Fruit fly (Drosophila melanogaster) whole organism, embryonic: Measurements from ENCODE around the gene CBP.
A peak's percentile ranks its signal among the peaks of the same experiment; 100 is the strongest.

Experiments
- Ada2b ChIP-seq: fragments of 200-800 bp; sonication (Bioruptor generic); IDR thresholded peaks from 2 replicates; pipeline ENCODE4 v1.3.6; 2022; ENCODE audit warnings: missing biosample characterization, missing genetic modification characterization
- Atf3 ChIP-seq: fragments of 200-800 bp; sonication (Bioruptor generic); optimal IDR thresholded peaks from 3 replicates; lab custom pipeline; 2016; ENCODE audit warnings: missing biosample characterization, missing genetic modification characterization
- B-H2 ChIP-seq: fragments of 200-800 bp; sonication (Bioruptor generic); optimal IDR thresholded peaks from 2 replicates; lab custom pipeline; 2018; ENCODE audit warnings: missing biosample characterization, mild to moderate bottlenecking, missing genetic modification characterization
- Bteb2 ChIP-seq: fragments of 200-800 bp; sonication (Bioruptor generic); optimal IDR thresholded peaks from 2 replicates; lab custom pipeline; 2016; ENCODE audit warnings: missing biosample characterization, missing genetic modification characterization
- CG10209 ChIP-seq: fragments of 200-800 bp; sonication (Bioruptor generic); optimal IDR thresholded peaks from 3 replicates; lab custom pipeline; 2017; ENCODE audit warnings: missing biosample characterization, mild to moderate bottlenecking, missing genetic modification characterization, missing genetic modification reagents
- CG11695 ChIP-seq: fragments of 200-800 bp; sonication (Bioruptor generic); IDR thresholded peaks from 3 replicates; pipeline ENCODE4 v1.3.6; 2022; ENCODE audit warnings: missing biosample characterization, missing genetic modification characterization
- CG12104 ChIP-seq: fragments of 200-800 bp; sonication (Bioruptor generic); optimal IDR thresholded peaks from 3 replicates; lab custom pipeline; 2016; ENCODE audit warnings: missing biosample characterization, missing genetic modification characterization
- CG13296 ChIP-seq: fragments of 200-800 bp; sonication (Bioruptor generic); optimal IDR thresholded peaks from 3 replicates; lab custom pipeline; 2018; ENCODE audit warnings: missing biosample characterization, mild to moderate bottlenecking, missing genetic modification characterization
- CG14965 ChIP-seq: fragments of 200-800 bp; sonication (Bioruptor generic); optimal IDR thresholded peaks from 2 replicates; lab custom pipeline; 2016; ENCODE audit warnings: missing biosample characterization, missing genetic modification characterization, borderline replicate concordance
- CG16779 ChIP-seq: fragments of 200-800 bp; sonication (Bioruptor generic); IDR thresholded peaks from 2 replicates; pipeline ENCODE4 v1.3.6; 2022; ENCODE audit warnings: missing biosample characterization, missing genetic modification characterization
- CG17186 ChIP-seq: fragments of 200-800 bp; sonication (Bioruptor generic); optimal IDR thresholded peaks from 3 replicates; lab custom pipeline; 2017; ENCODE audit warnings: missing biosample characterization, missing genetic modification reagents, missing genetic modification characterization
- CG18619 ChIP-seq: fragments of 200-800 bp; sonication (Bioruptor generic); optimal IDR thresholded peaks from 3 replicates; lab custom pipeline; 2017; ENCODE audit warnings: missing biosample characterization, mild to moderate bottlenecking, missing genetic modification characterization
- CG32772 ChIP-seq: fragments of 200-800 bp; sonication (Bioruptor generic); IDR thresholded peaks from 2 replicates; pipeline ENCODE4 v1.3.6; 2022; ENCODE audit warnings: missing biosample characterization, missing genetic modification characterization
- CG34224 ChIP-seq: fragments of 200-800 bp; sonication (Bioruptor generic); IDR thresholded peaks from 3 replicates; pipeline ENCODE4 v1.3.6; 2022; ENCODE audit warnings: missing biosample characterization, missing genetic modification characterization; ENCODE audit not compliant: partially characterized antibody
- CG34422 ChIP-seq: fragments of 200-800 bp; sonication (Bioruptor generic); IDR thresholded peaks from 3 replicates; pipeline ENCODE4 v1.3.6; 2022; ENCODE audit warnings: missing biosample characterization, missing genetic modification characterization
- CG3995 ChIP-seq: fragments of 200-800 bp; sonication (Bioruptor generic); optimal IDR thresholded peaks from 3 replicates; lab custom pipeline; 2016; ENCODE audit warnings: missing biosample characterization, missing genetic modification characterization
- CG4854 ChIP-seq: fragments of 200-800 bp; sonication (Bioruptor generic); optimal IDR thresholded peaks from 2 replicates; lab custom pipeline; 2016; ENCODE audit warnings: missing biosample characterization, missing genetic modification characterization, inconsistent platforms
- CG6683 ChIP-seq: fragments of 200-800 bp; sonication (Bioruptor generic); optimal IDR thresholded peaks from 2 replicates; lab custom pipeline; 2017; ENCODE audit warnings: missing biosample characterization, mild to moderate bottlenecking, missing genetic modification characterization, missing genetic modification reagents
- CG7987 ChIP-seq: fragments of 200-800 bp; sonication (Bioruptor generic); optimal IDR thresholded peaks from 2 replicates; lab custom pipeline; 2018; ENCODE audit warnings: missing biosample characterization, mild to moderate bottlenecking, missing genetic modification characterization, moderate library complexity
- CG8281 ChIP-seq: fragments of 200-800 bp; sonication (Bioruptor generic); optimal IDR thresholded peaks from 2 replicates; lab custom pipeline; 2018; ENCODE audit warnings: missing biosample characterization, mild to moderate bottlenecking, missing genetic modification characterization, moderate library complexity
- Dp ChIP-seq: fragments of 200-800 bp; sonication (Bioruptor generic); optimal IDR thresholded peaks from 2 replicates; lab custom pipeline; 2018; ENCODE audit warnings: missing biosample characterization, mild to moderate bottlenecking, missing genetic modification characterization, moderate library complexity
- Dref ChIP-seq: fragments of 200-800 bp; sonication (Bioruptor generic); IDR thresholded peaks from 2 replicates; pipeline ENCODE4 v1.3.6; 2022; ENCODE audit warnings: missing biosample characterization, missing genetic modification characterization
- Ets65A ChIP-seq: fragments of 200-800 bp; sonication (Bioruptor generic); peaks from one replicate; lab custom pipeline; 2016; ENCODE audit warnings: missing biosample characterization, missing genetic modification characterization
- GATAe ChIP-seq: fragments of 200-800 bp; sonication (Bioruptor generic); conservative IDR thresholded peaks from 2 replicates; pipeline ENCODE4 v1.3.6; 2022; ENCODE audit warnings: missing biosample characterization, missing genetic modification characterization
- Gug ChIP-seq: fragments of 200-800 bp; sonication (Bioruptor generic); IDR thresholded peaks from 4 replicates; pipeline ENCODE4 v1.3.6; 2022; ENCODE audit warnings: missing biosample characterization, missing genetic modification characterization
- HLH3B ChIP-seq: fragments of 200-800 bp; sonication (Bioruptor generic); IDR thresholded peaks from 2 replicates; pipeline ENCODE4 v1.3.6; 2022; ENCODE audit warnings: missing biosample characterization, missing genetic modification characterization
- HLHmδ ChIP-seq: fragments of 200-800 bp; sonication (Bioruptor generic); optimal IDR thresholded peaks from 2 replicates; lab custom pipeline; 2018; ENCODE audit warnings: missing biosample characterization, mild to moderate bottlenecking, missing genetic modification characterization, moderate library complexity
- Hr3 ChIP-seq: fragments of 200-800 bp; sonication (Bioruptor generic); optimal IDR thresholded peaks from 3 replicates; lab custom pipeline; 2016; ENCODE audit warnings: missing biosample characterization, missing genetic modification characterization
- Hr39 ChIP-seq: fragments of >200 bp; optimal IDR thresholded peaks from 2 replicates; lab custom pipeline; 2017
- Lpt ChIP-seq: fragments of >200 bp; optimal IDR thresholded peaks from 2 replicates; lab custom pipeline; 2018; ENCODE audit warnings: missing biosample characterization, missing genetic modification characterization
- NFAT ChIP-seq: fragments of 200-800 bp; sonication (Bioruptor generic); IDR thresholded peaks from 2 replicates; pipeline ENCODE4 v1.3.6; 2022; ENCODE audit warnings: missing biosample characterization, missing genetic modification characterization
- Ravus ChIP-seq: fragments of 200-800 bp; sonication (Bioruptor generic); IDR thresholded peaks from 2 replicates; pipeline ENCODE4 v1.3.6; 2022; ENCODE audit warnings: missing biosample characterization, missing genetic modification characterization
- ash1 ChIP-seq: fragments of 200-800 bp; sonication (Bioruptor generic); optimal IDR thresholded peaks from 2 replicates; lab custom pipeline; 2018; ENCODE audit warnings: missing biosample characterization, mild to moderate bottlenecking, missing genetic modification characterization
- ato ChIP-seq: fragments of 200-800 bp; sonication (Bioruptor generic); IDR thresholded peaks from 2 replicates; pipeline ENCODE4 v1.3.6; 2022; ENCODE audit warnings: missing biosample characterization, missing genetic modification characterization; ENCODE audit not compliant: partially characterized antibody
- cg ChIP-seq: fragments of 200-800 bp; sonication (Bioruptor generic); optimal IDR thresholded peaks from 3 replicates; lab custom pipeline; 2019; ENCODE audit warnings: missing biosample characterization, mild to moderate bottlenecking, missing genetic modification characterization, moderate library complexity
- chif ChIP-seq, 2 experiments: fragments of 200-800 bp; sonication (Bioruptor generic); optimal IDR thresholded peaks; 3 replicates each; lab custom pipeline; 2016; ENCODE audit warnings: missing biosample characterization in 2 of 2, missing genetic modification characterization in 2 of 2
- croc ChIP-seq: fragments of 200-800 bp; sonication (Bioruptor generic); conservative IDR thresholded peaks from 3 replicates; pipeline ENCODE4 v1.3.6; 2022; ENCODE audit warnings: missing biosample characterization, missing genetic modification characterization
- crol ChIP-seq: fragments of 200-800 bp; sonication (Bioruptor generic); IDR thresholded peaks from 2 replicates; pipeline ENCODE4 v1.3.6; 2022; ENCODE audit warnings: missing biosample characterization, missing genetic modification characterization
- fd102C ChIP-seq: fragments of 200-800 bp; sonication (Bioruptor generic); optimal IDR thresholded peaks from 2 replicates; lab custom pipeline; 2018; ENCODE audit warnings: missing biosample characterization, mild to moderate bottlenecking, missing genetic modification characterization, moderate library complexity
- hb ChIP-seq: fragments of 200-800 bp; sonication (Bioruptor generic); IDR thresholded peaks from 3 replicates; pipeline ENCODE4 v1.3.6; 2022; ENCODE audit warnings: missing biosample characterization, missing genetic modification characterization; ENCODE audit not compliant: partially characterized antibody
- ind ChIP-seq: fragments of 200-800 bp; sonication (Bioruptor generic); optimal IDR thresholded peaks from 3 replicates; lab custom pipeline; 2016; ENCODE audit warnings: missing biosample characterization, missing genetic modification characterization
- klu ChIP-seq: fragments of 200-800 bp; sonication (Bioruptor generic); IDR thresholded peaks from 2 replicates; pipeline ENCODE4 v1.3.6; 2022; ENCODE audit warnings: missing biosample characterization, missing genetic modification characterization
- kni ChIP-seq: fragments of 200-800 bp; sonication (Bioruptor generic); optimal IDR thresholded peaks from 3 replicates; lab custom pipeline; 2017; ENCODE audit warnings: mild to moderate bottlenecking, missing biosample characterization, missing genetic modification reagents, missing genetic modification characterization
- mld ChIP-seq: fragments of 200-800 bp; sonication (Bioruptor generic); IDR thresholded peaks from 3 replicates; pipeline ENCODE4 v1.3.6; 2022; ENCODE audit warnings: missing biosample characterization, missing genetic modification characterization; ENCODE audit not compliant: partially characterized antibody
- pan ChIP-seq, 4 experiments: fragments of >200 bp in 3 of 4; fragments of 200-800 bp in 1 of 4; sonication (Bioruptor generic) in 1 of 4; optimal IDR thresholded peaks in 3 of 4; IDR thresholded peaks in 1 of 4; 2 replicates each; pipeline versions ENCODE4 v1.3.6 to Lab custom; 2017 to 2022; ENCODE audit warnings: missing biosample characterization in 2 of 4, missing genetic modification characterization in 2 of 4, mixed read lengths in 1 of 4
- slbo ChIP-seq: fragments of 200-800 bp; sonication (Bioruptor generic); IDR thresholded peaks from 2 replicates; pipeline ENCODE4 v1.3.6; 2022; ENCODE audit warnings: missing biosample characterization, missing genetic modification characterization
- z ChIP-seq: fragments of 200-800 bp; sonication (Bioruptor generic); IDR thresholded peaks from 3 replicates; pipeline ENCODE4 v1.3.6; 2022; ENCODE audit warnings: missing biosample characterization, missing genetic modification characterization
- zf30C ChIP-seq: fragments of 200-800 bp; sonication (Bioruptor generic); optimal IDR thresholded peaks from 3 replicates; lab custom pipeline; 2018; ENCODE audit warnings: missing biosample characterization, mild to moderate bottlenecking, missing genetic modification characterization

The CBP gene

dm6 chrX:7336962-7337844 lies at the start of gene CBP:
TSS of gene CBP (plus strand) at chrX:7337352.
- TF ChIP-seq Atf3 (peak; percentile 96), CG12104 (GFP tag; lab: Kevin White, UChicago) (peak; percentile 97), kni (GFP tag; lab: Kevin White, UChicago) (peak; percentile 96), HLH3B (GFP tag; lab: Robert Waterston, UW) (peak; percentile 96), GATAe (GFP tag; lab: Robert Waterston, UW) (peak; percentile 57), CG14965 (GFP tag; lab: Kevin White, UChicago) (peak; percentile 79), CG32772 (GFP tag; lab: Robert Waterston, UW) (peak; percentile 95), hb (GFP tag; lab: Robert Waterston, UW) (no peak), CG4854 (peak; percentile 95), z (GFP tag; lab: Robert Waterston, UW) (peak; percentile 75; the same call in 2 of the 3 replicates), crol (GFP tag; lab: Robert Waterston, UW) (peak; percentile 95), croc (GFP tag; lab: Robert Waterston, UW) (peak; percentile 97), klu (GFP tag; lab: Robert Waterston, UW) (peak; percentile 85), CG6683 (GFP tag; lab: Kevin White, UChicago) (peak; percentile 92), Gug (GFP tag; lab: Robert Waterston, UW) (peak; percentile 93), cg (GFP tag; lab: Kevin White, UChicago) (peak; percentile 86), CG13296 (peak; percentile 97), B-H2 (GFP tag; lab: Kevin White, UChicago) (peak; percentile 85), Bteb2 (GFP tag; lab: Kevin White, UChicago) (peak; percentile 94), ash1 (peak; percentile 71), CG18619 (GFP tag; lab: Kevin White, UChicago) (peak; percentile 97), CG34224 (GFP tag; lab: Robert Waterston, UW) (no peak), CG16779 (peak; percentile 73; the same call in 1 of the 2 replicates), Dref (no peak), CG34422 (GFP tag; lab: Robert Waterston, UW) (peak; percentile 95), pan (optimal IDR thresholded peaks at IDR 0.05; lab: Kevin White, UChicago) (no peak), pan (GFP tag; optimal IDR thresholded peaks at IDR 0.05 in 1 of 2, IDR thresholded peaks at IDR 0.05 in 1 of 2) (peak in 1 of 2 experiments; percentile 96), Ravus (GFP tag; lab: Robert Waterston, UW) (peak; percentile 84), HLHmδ (GFP tag; lab: Kevin White, UChicago) (no peak), Hr39 (lab: Kevin White, UChicago) (no peak), CG8281 (peak; percentile 92), chif (GFP tag; optimal IDR thresholded peaks at IDR 0.05; lab: Kevin White, UChicago) (peak; percentile 96 to 99), ato (GFP tag; lab: Robert Waterston, UW) (0 out of 2 replicates have a peak, but pooled peaks have one; percentile 33), CG10209 (peak; percentile 98), zf30C (no peak), Ets65A (GFP tag; lab: Kevin White, UChicago) (peak; percentile 99), NFAT (peak; percentile 80), fd102C (GFP tag; lab: Kevin White, UChicago) (peak; percentile 94), Lpt (GFP tag; lab: Kevin White, UChicago) (no peak), Dp (peak; percentile 26), CG3995 (peak; percentile 62), CG11695 (peak; percentile 96), slbo (GFP tag; lab: Robert Waterston, UW) (peak; percentile 91), mld (GFP tag; lab: Robert Waterston, UW) (no peak), CG7987 (GFP tag; lab: Kevin White, UChicago) (peak; percentile 94), ind (GFP tag; lab: Kevin White, UChicago) (peak; percentile 97), Ada2b (GFP tag; lab: Robert Waterston, UW) (peak; percentile 93), Hr3 (peak; percentile 96), CG17186 (peak; percentile 92)
